Fruit fly (Drosophila melanogaster) whole organism, embryonic: ENCODE measurements around the gene Hinfp.
A peak's percentile ranks its signal among the peaks of the same experiment; 100 is the strongest.

Source experiments
- ATbp ChIP-seq: fragments of 200-800 bp; sonication (Bioruptor generic); optimal IDR thresholded peaks from 2 replicates; lab custom pipeline; 2017; ENCODE audit warnings: missing biosample characterization, mild to moderate bottlenecking, missing genetic modification characterization, missing genetic modification reagents
- Adf1 ChIP-seq: fragments of 200-800 bp; sonication (Bioruptor generic); IDR thresholded peaks from 2 replicates; pipeline ENCODE4 v1.3.6; 2022; ENCODE audit warnings: missing biosample characterization, missing genetic modification characterization
- Bdp1 ChIP-seq: fragments of 200-800 bp; sonication (Bioruptor generic); optimal IDR thresholded peaks from 3 replicates; lab custom pipeline; 2016; ENCODE audit warnings: missing biosample characterization, missing genetic modification characterization
- CG10565 ChIP-seq: fragments of 200-800 bp; sonication (Bioruptor generic); optimal IDR thresholded peaks from 3 replicates; lab custom pipeline; 2016; ENCODE audit warnings: missing biosample characterization, mild to moderate bottlenecking, missing genetic modification characterization
- CG10959 ChIP-seq: fragments of 200-800 bp; sonication (Bioruptor generic); IDR thresholded peaks from 2 replicates; pipeline ENCODE4 v1.3.6; 2022; ENCODE audit warnings: missing biosample characterization, missing genetic modification characterization
- CG11093 ChIP-seq: fragments of 200-800 bp; sonication (Bioruptor generic); IDR thresholded peaks from 3 replicates; pipeline ENCODE4 v1.3.6; 2022; ENCODE audit warnings: missing biosample characterization, missing genetic modification characterization
- CG12104 ChIP-seq: fragments of 200-800 bp; sonication (Bioruptor generic); optimal IDR thresholded peaks from 3 replicates; lab custom pipeline; 2016; ENCODE audit warnings: missing biosample characterization, missing genetic modification characterization
- CG12659 ChIP-seq: fragments of 200-800 bp; sonication (Bioruptor generic); optimal IDR thresholded peaks from 3 replicates; lab custom pipeline; 2017; ENCODE audit warnings: mild to moderate bottlenecking, missing biosample characterization, missing genetic modification reagents, missing genetic modification characterization
- CG1602 ChIP-seq: fragments of 200-800 bp; sonication (Bioruptor generic); optimal IDR thresholded peaks from 3 replicates; lab custom pipeline; 2016; ENCODE audit warnings: missing biosample characterization, missing genetic modification characterization
- CG18011 ChIP-seq: fragments of 200-800 bp; sonication (Bioruptor generic); optimal IDR thresholded peaks from 2 replicates; lab custom pipeline; 2017; ENCODE audit warnings: missing biosample characterization, missing genetic modification characterization, mild to moderate bottlenecking, moderate library complexity, missing genotype
- CG31224 ChIP-seq: fragments of 200-800 bp; sonication (Bioruptor generic); IDR thresholded peaks from 2 replicates; pipeline ENCODE4 v1.3.6; 2022; ENCODE audit warnings: missing biosample characterization, missing genetic modification characterization
- CG34422 ChIP-seq: fragments of 200-800 bp; sonication (Bioruptor generic); IDR thresholded peaks from 3 replicates; pipeline ENCODE4 v1.3.6; 2022; ENCODE audit warnings: missing biosample characterization, missing genetic modification characterization
- CG6689 ChIP-seq: fragments of 200-800 bp; sonication (Bioruptor generic); IDR thresholded peaks from 2 replicates; pipeline ENCODE4 v1.3.6; 2022; ENCODE audit warnings: missing biosample characterization, missing genetic modification characterization
- CG6854 ChIP-seq: fragments of 200-800 bp; sonication (Bioruptor generic); optimal IDR thresholded peaks from 3 replicates; lab custom pipeline; 2017; ENCODE audit warnings: missing biosample characterization, mild to moderate bottlenecking, missing genetic modification characterization
- CG7928 ChIP-seq: fragments of 200-800 bp; sonication (Bioruptor generic); optimal IDR thresholded peaks from 2 replicates; lab custom pipeline; 2017; ENCODE audit warnings: missing biosample characterization, mild to moderate bottlenecking, missing genetic modification characterization
- CG7987 ChIP-seq: fragments of 200-800 bp; sonication (Bioruptor generic); optimal IDR thresholded peaks from 2 replicates; lab custom pipeline; 2018; ENCODE audit warnings: missing biosample characterization, mild to moderate bottlenecking, missing genetic modification characterization, moderate library complexity
- CG8089 ChIP-seq: fragments of 200-800 bp; sonication (Bioruptor generic); optimal IDR thresholded peaks from 3 replicates; lab custom pipeline; 2016; ENCODE audit warnings: missing biosample characterization, missing genetic modification characterization
- CG8478 ChIP-seq: fragments of >200 bp; optimal IDR thresholded peaks from 2 replicates; lab custom pipeline; 2018
- Dad ChIP-seq: fragments of 200-800 bp; sonication (Bioruptor generic); optimal IDR thresholded peaks from 3 replicates; lab custom pipeline; 2016; ENCODE audit warnings: missing biosample characterization, missing genetic modification characterization
- Dll ChIP-seq: fragments of 200-800 bp; sonication (Bioruptor generic); IDR thresholded peaks from 4 replicates; pipeline ENCODE4 v1.3.6; 2022; ENCODE audit warnings: missing biosample characterization, missing genetic modification characterization; ENCODE audit not compliant: partially characterized antibody
- Fer1 ChIP-seq: fragments of 200-800 bp; sonication (Bioruptor generic); optimal IDR thresholded peaks from 2 replicates; lab custom pipeline; 2017; ENCODE audit warnings: missing biosample characterization, mild to moderate bottlenecking, missing genetic modification characterization
- Fer2 ChIP-seq: fragments of 200-800 bp; sonication (Bioruptor generic); optimal IDR thresholded peaks from 2 replicates; lab custom pipeline; 2018; ENCODE audit warnings: missing biosample characterization, mild to moderate bottlenecking, missing genetic modification characterization, moderate library complexity
- Hmx ChIP-seq: fragments of 200-800 bp; sonication (Bioruptor generic); optimal IDR thresholded peaks from 2 replicates; lab custom pipeline; 2016; ENCODE audit warnings: missing biosample characterization, missing genetic modification characterization
- NfI ChIP-seq: fragments of 200-800 bp; sonication (Bioruptor generic); optimal IDR thresholded peaks from 3 replicates; lab custom pipeline; 2018; ENCODE audit warnings: missing biosample characterization, mild to moderate bottlenecking, missing genetic modification characterization, moderate library complexity
- Oaz ChIP-seq: fragments of 200-800 bp; sonication (Bioruptor generic); IDR thresholded peaks from 2 replicates; pipeline ENCODE4 v1.3.6; 2022; ENCODE audit warnings: missing biosample characterization, missing genetic modification characterization
- Ravus ChIP-seq: fragments of 200-800 bp; sonication (Bioruptor generic); IDR thresholded peaks from 2 replicates; pipeline ENCODE4 v1.3.6; 2022; ENCODE audit warnings: missing biosample characterization, missing genetic modification characterization
- Rx ChIP-seq: fragments of 200-800 bp; sonication (Bioruptor generic); IDR thresholded peaks from 2 replicates; pipeline ENCODE4 v1.3.6; 2022; ENCODE audit warnings: missing biosample characterization, missing genetic modification characterization
- Xrp1 ChIP-seq: fragments of 200-800 bp; sonication (Bioruptor generic); IDR thresholded peaks from 2 replicates; pipeline ENCODE4 v1.3.6; 2022; ENCODE audit warnings: missing biosample characterization, missing genetic modification characterization
- ab ChIP-seq: fragments of 200-800 bp; sonication (Bioruptor generic); optimal IDR thresholded peaks from 2 replicates; lab custom pipeline; 2016; ENCODE audit warnings: missing biosample characterization, missing genetic modification characterization
- ap ChIP-seq: fragments of 200-800 bp; sonication (Bioruptor generic); IDR thresholded peaks from 2 replicates; pipeline ENCODE4 v1.3.6; 2022; ENCODE audit warnings: missing biosample characterization, missing genetic modification characterization
- az2 ChIP-seq: fragments of 200-800 bp; sonication (Bioruptor generic); optimal IDR thresholded peaks from 3 replicates; lab custom pipeline; 2016; ENCODE audit warnings: missing biosample characterization, missing genetic modification characterization
- bbx ChIP-seq: fragments of 200-800 bp; sonication (Bioruptor generic); IDR thresholded peaks from 2 replicates; pipeline ENCODE4 v1.3.6; 2022; ENCODE audit warnings: missing biosample characterization, missing genetic modification characterization; ENCODE audit not compliant: partially characterized antibody
- br ChIP-seq: fragments of >200 bp; optimal IDR thresholded peaks from 2 replicates; lab custom pipeline; 2017
- chm ChIP-seq: fragments of 200-800 bp; sonication (Bioruptor generic); IDR thresholded peaks from 2 replicates; pipeline ENCODE4 v1.3.6; 2022; ENCODE audit warnings: missing biosample characterization, missing genetic modification characterization
- crp ChIP-seq, 2 experiments: fragments of 200-800 bp; sonication (Bioruptor generic); optimal IDR thresholded peaks; 2 replicates in 1 of 2; 3 replicates in 1 of 2; lab custom pipeline; 2017; ENCODE audit warnings: missing biosample characterization in 2 of 2, missing genetic modification characterization in 2 of 2, mild to moderate bottlenecking in 1 of 2, moderate library complexity in 1 of 2
- da ChIP-seq: fragments of 200-800 bp; sonication (Bioruptor generic); optimal IDR thresholded peaks from 2 replicates; lab custom pipeline; 2016; ENCODE audit warnings: missing biosample characterization, missing genetic modification characterization
- dati ChIP-seq: fragments of 200-800 bp; sonication (Bioruptor generic); IDR thresholded peaks from 2 replicates; pipeline ENCODE4 v1.3.6; 2022; ENCODE audit warnings: missing biosample characterization, missing genetic modification characterization
- fd3F ChIP-seq: fragments of 200-800 bp; sonication (Bioruptor generic); optimal IDR thresholded peaks from 2 replicates; lab custom pipeline; 2018; ENCODE audit warnings: missing biosample characterization, mild to moderate bottlenecking, missing genetic modification characterization, moderate library complexity
- gce ChIP-seq: fragments of 200-800 bp; sonication (Bioruptor generic); IDR thresholded peaks from 3 replicates; pipeline ENCODE4 v1.3.6; 2022; ENCODE audit warnings: missing biosample characterization, missing genetic modification characterization
- gcm ChIP-seq: fragments of 200-800 bp; sonication (Bioruptor generic); optimal IDR thresholded peaks from 2 replicates; lab custom pipeline; 2019; ENCODE audit warnings: missing biosample characterization, mild to moderate bottlenecking, missing genetic modification characterization, moderate library complexity
- jing ChIP-seq: fragments of 200-800 bp; sonication (Bioruptor generic); optimal IDR thresholded peaks from 2 replicates; lab custom pipeline; 2018; ENCODE audit warnings: missing biosample characterization, mild to moderate bottlenecking, missing genetic modification characterization
- ken ChIP-seq: fragments of 200-800 bp; sonication (Bioruptor generic); IDR thresholded peaks from 3 replicates; pipeline ENCODE4 v1.3.6; 2022; ENCODE audit warnings: missing biosample characterization, missing genetic modification characterization
- kni ChIP-seq: fragments of 200-800 bp; sonication (Bioruptor generic); optimal IDR thresholded peaks from 3 replicates; lab custom pipeline; 2017; ENCODE audit warnings: mild to moderate bottlenecking, missing biosample characterization, missing genetic modification reagents, missing genetic modification characterization
- knrl ChIP-seq: fragments of 200-800 bp; sonication (Bioruptor generic); IDR thresholded peaks from 3 replicates; pipeline ENCODE4 v1.3.6; 2022; ENCODE audit warnings: missing biosample characterization, missing genetic modification characterization; ENCODE audit not compliant: partially characterized antibody
- lov ChIP-seq, 2 experiments: fragments of 200-800 bp in 1 of 2; fragments of >200 bp in 1 of 2; sonication (Bioruptor generic) in 1 of 2; IDR thresholded peaks in 1 of 2; optimal IDR thresholded peaks in 1 of 2; 2 replicates in 1 of 2; 3 replicates in 1 of 2; pipeline versions ENCODE4 v1.3.6 to Lab custom; 2017 to 2022; ENCODE audit warnings: missing biosample characterization in 1 of 2, missing genetic modification characterization in 1 of 2
- nau ChIP-seq: fragments of 200-800 bp; sonication (Bioruptor generic); optimal IDR thresholded peaks from 3 replicates; lab custom pipeline; 2017; ENCODE audit warnings: missing biosample characterization, mild to moderate bottlenecking, missing genetic modification characterization, missing genetic modification reagents
- onecut ChIP-seq: fragments of 200-800 bp; sonication (Bioruptor generic); IDR thresholded peaks from 2 replicates; pipeline ENCODE4 v1.3.6; 2022; ENCODE audit warnings: missing biosample characterization, missing genetic modification characterization
- schlank ChIP-seq: fragments of 200-800 bp; sonication (Bioruptor generic); optimal IDR thresholded peaks from 2 replicates; lab custom pipeline; 2018; ENCODE audit warnings: missing biosample characterization, mild to moderate bottlenecking, missing genetic modification characterization
- sim ChIP-seq: fragments of 200-800 bp; sonication (Bioruptor generic); IDR thresholded peaks from 2 replicates; pipeline ENCODE4 v1.3.6; 2022; ENCODE audit warnings: missing biosample characterization, missing genetic modification characterization
- tgo ChIP-seq: fragments of 200-800 bp; sonication (Bioruptor generic); IDR thresholded peaks from 3 replicates; pipeline ENCODE4 v1.3.6; 2022; ENCODE audit warnings: missing biosample characterization, missing genetic modification characterization
- unc-4 ChIP-seq: fragments of 200-800 bp; sonication (Bioruptor generic); IDR thresholded peaks from 2 replicates; pipeline ENCODE4 v1.3.6; 2022; ENCODE audit warnings: missing biosample characterization, missing genetic modification characterization; ENCODE audit not compliant: partially characterized antibody
- vnd ChIP-seq: fragments of 200-800 bp; sonication (Bioruptor generic); IDR thresholded peaks from 3 replicates; pipeline ENCODE4 v1.3.6; 2022; ENCODE audit warnings: missing biosample characterization, missing genetic modification characterization; ENCODE audit not compliant: partially characterized antibody

Hinfp gene

dm6 chrX:617477-617795 is 7.9 kb upstream of the Hinfp start (continued):
- TF ChIP-seq CG18011 (GFP tag; lab: Kevin White, UChicago) (no peak), Adf1 (GFP tag; lab: Robert Waterston, UW) (no peak; the same call in 1 of the 2 replicates), gce (no peak), CG12659 (peak; percentile 16), CG1602 (GFP tag; lab: Kevin White, UChicago) (no peak), jing (no peak), schlank (no peak), dati (GFP tag; lab: Robert Waterston, UW) (no peak), CG10565 (no peak), CG7987 (no peak), Rx (no peak), fd3F (no peak), CG7928 (GFP tag; lab: Kevin White, UChicago) (no peak), CG10959 (GFP tag; lab: Robert Waterston, UW) (no peak), CG31224 (GFP tag; lab: Robert Waterston, UW) (no peak), bbx (GFP tag; lab: Robert Waterston, UW) (peak; percentile 88), az2 (GFP tag; lab: Kevin White, UChicago) (no peak), NfI (GFP tag; lab: Kevin White, UChicago) (no peak), CG6689 (GFP tag; lab: Robert Waterston, UW) (no peak), tgo (GFP tag; lab: Robert Waterston, UW) (no peak), Ravus (GFP tag; lab: Robert Waterston, UW) (no peak), chm (GFP tag; lab: Robert Waterston, UW) (no peak), Hmx (GFP tag; lab: Kevin White, UChicago) (no peak), CG11093 (GFP tag; lab: Robert Waterston, UW) (no peak), sim (GFP tag; lab: Robert Waterston, UW) (no peak), knrl (GFP tag; lab: Robert Waterston, UW) (peak; percentile 72), gcm (GFP tag; lab: Kevin White, UChicago) (no peak), CG12104 (GFP tag; lab: Kevin White, UChicago) (no peak), Xrp1 (GFP tag; lab: Robert Waterston, UW) (no peak), onecut (GFP tag; lab: Robert Waterston, UW) (no peak), CG8089 (GFP tag; lab: Kevin White, UChicago) (no peak), ATbp (no peak), Fer1 (GFP tag; lab: Kevin White, UChicago) (no peak), unc-4 (peak; percentile 77), ab (GFP tag; lab: Kevin White, UChicago) (no peak), ken (GFP tag; lab: Robert Waterston, UW) (0 out of 3 replicates have a peak, but pooled peaks have one; percentile 16), CG34422 (no peak), Dad (GFP tag; lab: Kevin White, UChicago) (no peak), lov (optimal IDR thresholded peaks at IDR 0.05; lab: Kevin White, UChicago) (no peak), lov (GFP tag; IDR thresholded peaks at IDR 0.05; lab: Robert Waterston, UW) (no peak), CG8478 (lab: Kevin White, UChicago) (no peak), ap (GFP tag; lab: Robert Waterston, UW) (no peak), da (GFP tag; lab: Kevin White, UChicago) (no peak), Fer2 (tag; lab: Kevin White, UChicago) (no peak), CG6854 (GFP tag; lab: Kevin White, UChicago) (no peak), crp (GFP tag; optimal IDR thresholded peaks at IDR 0.05; lab: Kevin White, UChicago) (no peak), Bdp1 (GFP tag; lab: Kevin White, UChicago) (no peak), nau (no peak), br (lab: Kevin White, UChicago) (no peak), vnd (GFP tag; lab: Robert Waterston, UW) (peak; percentile 91), Oaz (no peak), kni (GFP tag; lab: Kevin White, UChicago) (no peak), Dll (GFP tag; lab: Robert Waterston, UW) (peak; percentile 76)
